Worm (Caenorhabditis elegans) whole organism, L4/young adult: Measurements from ENCODE around the gene K08D8.7.

Source experiments
- dao-5 ChIP-seq: sonication (generic microtip); optimal IDR thresholded peaks from 2 replicates; lab custom pipeline; 2016; ENCODE audit warnings: missing genotype, missing genetic modification characterization, moderate library complexity, missing compliant biosample characterization
- him-1 ChIP-seq: sonication (generic microtip); optimal IDR thresholded peaks from 2 replicates; lab custom pipeline; 2016; ENCODE audit warnings: missing genotype, missing genetic modification reagents, missing genetic modification characterization, missing compliant biosample characterization

DNA sequence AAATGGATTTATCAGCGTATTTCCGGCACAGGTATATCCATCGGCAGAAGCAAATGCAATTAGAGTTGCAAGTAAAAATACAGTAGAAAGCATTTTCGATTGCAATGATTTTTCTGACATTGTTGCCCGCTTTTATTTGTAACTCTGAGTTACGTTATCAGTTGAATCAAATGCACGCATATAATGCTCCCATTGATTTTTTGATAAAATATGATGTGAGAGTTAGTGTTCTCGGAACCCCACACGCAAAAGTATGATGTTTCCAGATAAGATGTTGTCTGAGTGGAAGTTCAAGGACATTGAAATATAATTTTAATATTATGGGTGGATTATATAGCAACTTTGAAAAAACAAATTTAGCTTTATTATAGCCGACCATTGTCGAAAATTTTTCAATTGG, 15.4 kb downstream of the K08D8.7 start, which contains the start of gene K08D8.5:
- TF ChIP-seq him-1 (no peak), dao-5 (tag; lab: Kevin White, UChicago) (no peak)
